Worm (Caenorhabditis elegans) whole organism, L4 larva: ENCODE data around the gene dhps-1.
A peak's percentile ranks its signal among the peaks of the same experiment; 100 is the strongest.

ENCODE experiments used
- D1046.2 ChIP-seq: fragments of 200-800 bp; sonication (Bioruptor generic); IDR thresholded peaks from 2 replicates; pipeline ENCODE4 v1.3.6; 2022; ENCODE audit warnings: missing genetic modification characterization, missing compliant biosample characterization
- R02D3.7 ChIP-seq: fragments of 150-350 bp; sonication (generic microtip); optimal IDR thresholded peaks from 3 replicates; lab custom pipeline; 2014; ENCODE audit warnings: missing biosample characterization, missing genetic modification characterization
- T26A8.4 ChIP-seq: fragments of 200-800 bp; sonication (Bioruptor generic); IDR thresholded peaks from 2 replicates; pipeline ENCODE4 v1.3.6; 2022; ENCODE audit warnings: missing genetic modification characterization, missing compliant biosample characterization
- Y48G9A.11 ChIP-seq: fragments of 200-800 bp; sonication (Bioruptor generic); IDR thresholded peaks from 2 replicates; pipeline ENCODE4 v1.3.6; 2022; ENCODE audit warnings: missing genetic modification reagents, missing genetic modification characterization, missing compliant biosample characterization
- Y5F2A.4 ChIP-seq: fragments of 200-800 bp; sonication (Bioruptor generic); optimal IDR thresholded peaks from 2 replicates; lab custom pipeline; 2018; ENCODE audit warnings: mild to moderate bottlenecking, missing genetic modification characterization, missing compliant biosample characterization
- ZK337.2 ChIP-seq: fragments of 200-800 bp; sonication (Bioruptor generic); IDR thresholded peaks from 2 replicates; pipeline ENCODE4 v1.3.6; 2022; ENCODE audit warnings: missing genetic modification reagents, missing genetic modification characterization, missing compliant biosample characterization
- ZK546.5 ChIP-seq, 2 experiments: sonication (generic microtip); optimal IDR thresholded peaks; 2 replicates each; lab custom pipeline; 2017; ENCODE audit warnings: missing biosample characterization in 2 of 2, missing genetic modification characterization in 2 of 2
- aha-1 ChIP-seq: fragments of 150-350 bp; peaks from one replicate; lab custom pipeline; 2014; ENCODE audit warnings: missing biosample characterization, missing genetic modification characterization
- ama-1 ChIP-seq: fragments of 150-350 bp; optimal IDR thresholded peaks from 2 replicates; lab custom pipeline; 2014; ENCODE audit warnings: inconsistent platforms, mixed read lengths
- arid-1 ChIP-seq: fragments of 200-800 bp; sonication (Bioruptor generic); conservative IDR thresholded peaks from 2 replicates; pipeline ENCODE4 v1.3.6; 2022; ENCODE audit warnings: missing genetic modification reagents, missing genetic modification characterization, missing compliant biosample characterization
- ceh-28 ChIP-seq: fragments of 150-350 bp; optimal IDR thresholded peaks from 2 replicates; lab custom pipeline; 2014; ENCODE audit warnings: missing biosample characterization, missing genetic modification reagents, missing genetic modification characterization
- ctbp-1 ChIP-seq: fragments of 200-800 bp; sonication (Bioruptor generic); IDR thresholded peaks from 2 replicates; pipeline ENCODE4 v1.3.6; 2022; ENCODE audit warnings: missing genetic modification reagents, missing genetic modification characterization, missing compliant biosample characterization
- daf-19 ChIP-seq: fragments of 200-800 bp; sonication (Bioruptor generic); conservative IDR thresholded peaks from 2 replicates; pipeline ENCODE4 v1.3.6; 2022; ENCODE audit warnings: missing genetic modification characterization, missing compliant biosample characterization
- dmd-6 ChIP-seq: fragments of 200-800 bp; sonication (Bioruptor generic); IDR thresholded peaks from 2 replicates; pipeline ENCODE4 v1.3.6; 2022; ENCODE audit warnings: missing genetic modification reagents, missing genetic modification characterization, missing compliant biosample characterization
- dmd-9 ChIP-seq: fragments of 200-800 bp; sonication (Bioruptor generic); IDR thresholded peaks from 2 replicates; pipeline ENCODE4 v1.3.6; 2022; ENCODE audit warnings: missing genetic modification reagents, missing genetic modification characterization, missing compliant biosample characterization
- fkh-10 ChIP-seq: fragments of 150-350 bp; optimal IDR thresholded peaks from 2 replicates; lab custom pipeline; 2014; ENCODE audit warnings: missing biosample characterization, missing genetic modification reagents, missing genetic modification characterization
- gei-8 ChIP-seq: fragments of 200-800 bp; sonication (Bioruptor generic); optimal IDR thresholded peaks from 2 replicates; lab custom pipeline; 2018; ENCODE audit warnings: mild to moderate bottlenecking, missing genetic modification characterization, missing compliant biosample characterization
- hlh-30 ChIP-seq: sonication (generic microtip); optimal IDR thresholded peaks from 2 replicates; lab custom pipeline; 2017; ENCODE audit warnings: antibody characterized with exemption, mild to moderate bottlenecking, missing genetic modification characterization, missing compliant biosample characterization; ENCODE audit not compliant: insufficient read depth
- hmg-1.1 ChIP-seq: fragments of 200-800 bp; sonication (Bioruptor generic); IDR thresholded peaks from 2 replicates; pipeline ENCODE4 v1.3.6; 2022; ENCODE audit warnings: missing genetic modification reagents, missing genetic modification characterization, missing compliant biosample characterization
- jun-1 ChIP-seq: fragments of 150-350 bp; optimal IDR thresholded peaks from 2 replicates; lab custom pipeline; 2014; ENCODE audit warnings: missing biosample characterization, missing genetic modification reagents, missing genetic modification characterization
- lim-7 ChIP-seq: fragments of 200-800 bp; sonication (Bioruptor generic); IDR thresholded peaks from 2 replicates; pipeline ENCODE4 v1.3.6; 2022; ENCODE audit warnings: missing genetic modification characterization, missing compliant biosample characterization
- lin-15B ChIP-seq: fragments of 150-350 bp; sonication (generic microtip); optimal IDR thresholded peaks from 3 replicates; lab custom pipeline; 2014; ENCODE audit warnings: missing biosample characterization, missing genetic modification characterization
- lir-3 ChIP-seq: sonication (generic microtip); optimal IDR thresholded peaks from 2 replicates; lab custom pipeline; 2016; ENCODE audit warnings: mild to moderate bottlenecking, missing genetic modification characterization, missing compliant biosample characterization
- madf-5 ChIP-seq, 2 experiments: fragments of 200-800 bp; sonication (Bioruptor generic); IDR thresholded peaks; 2 replicates each; pipeline ENCODE4 v1.3.6; 2022; ENCODE audit warnings: missing compliant biosample characterization in 2 of 2, missing genetic modification characterization in 2 of 2
- madf-9 ChIP-seq: fragments of 200-800 bp; sonication (Bioruptor generic); conservative IDR thresholded peaks from 2 replicates; pipeline ENCODE4 v1.3.6; 2022; ENCODE audit warnings: missing genetic modification reagents, missing genetic modification characterization, missing compliant biosample characterization
- mdl-1 ChIP-seq, 2 experiments: fragments of 150-350 bp in 1 of 2; sonication (generic microtip) in 1 of 2; optimal IDR thresholded peaks; 2 replicates each; lab custom pipeline; 2014 to 2017; ENCODE audit warnings: missing biosample characterization in 2 of 2, missing genetic modification characterization in 2 of 2
- mep-1 ChIP-seq: fragments of 150-350 bp; sonication (generic microtip); optimal IDR thresholded peaks from 3 replicates; lab custom pipeline; 2014; ENCODE audit warnings: missing biosample characterization, missing genetic modification characterization
- mes-2 ChIP-seq: sonication (generic microtip); optimal IDR thresholded peaks from 2 replicates; lab custom pipeline; 2016; ENCODE audit warnings: missing genotype, mild to moderate bottlenecking, missing genetic modification characterization, missing compliant biosample characterization; ENCODE audit not compliant: poor library complexity, severe bottlenecking
- mxl-3 ChIP-seq: fragments of 200-800 bp; sonication (Bioruptor generic); optimal IDR thresholded peaks from 2 replicates; lab custom pipeline; 2018; ENCODE audit warnings: mild to moderate bottlenecking, missing genetic modification characterization, missing compliant biosample characterization
- nhr-42 ChIP-seq: fragments of 200-800 bp; sonication (Bioruptor generic); IDR thresholded peaks from 2 replicates; pipeline ENCODE4 v1.3.6; 2022; ENCODE audit warnings: missing genetic modification characterization, missing compliant biosample characterization
- nhr-48 ChIP-seq: sonication (generic microtip); optimal IDR thresholded peaks from 2 replicates; lab custom pipeline; 2016; ENCODE audit warnings: mild to moderate bottlenecking, missing genetic modification characterization, missing compliant biosample characterization
- pqm-1 ChIP-seq: sonication (generic microtip); optimal IDR thresholded peaks from 2 replicates; lab custom pipeline; 2017; ENCODE audit warnings: missing biosample characterization, missing genetic modification characterization
- rbr-2 ChIP-seq: sonication (generic microtip); optimal IDR thresholded peaks from 2 replicates; lab custom pipeline; 2016; ENCODE audit warnings: missing genotype, missing genetic modification characterization, missing compliant biosample characterization
- saeg-2 ChIP-seq: fragments of 200-800 bp; sonication (Bioruptor generic); IDR thresholded peaks from 2 replicates; pipeline ENCODE4 v1.3.6; 2022; ENCODE audit warnings: missing genetic modification reagents, missing genetic modification characterization, missing compliant biosample characterization
- set-16 ChIP-seq: fragments of 200-800 bp; sonication (Bioruptor generic); IDR thresholded peaks from 2 replicates; pipeline ENCODE4 v1.3.6; 2022; ENCODE audit warnings: missing genetic modification reagents, missing genetic modification characterization, missing compliant biosample characterization
- skn-1 ChIP-seq: fragments of 150-350 bp; optimal IDR thresholded peaks from 2 replicates; lab custom pipeline; 2014; ENCODE audit warnings: missing biosample characterization, missing genetic modification characterization
- snpc-1.2 ChIP-seq: fragments of 200-800 bp; sonication (Bioruptor generic); IDR thresholded peaks from 2 replicates; pipeline ENCODE4 v1.3.6; 2022; ENCODE audit warnings: missing genetic modification reagents, missing genetic modification characterization, missing compliant biosample characterization
- tra-1 ChIP-seq: fragments of 200-800 bp; sonication (Bioruptor generic); IDR thresholded peaks from 2 replicates; pipeline ENCODE4 v1.3.6; 2022; ENCODE audit warnings: missing genetic modification reagents, missing genetic modification characterization, missing compliant biosample characterization
- zfp-3 ChIP-seq: fragments of 200-800 bp; sonication (Bioruptor generic); conservative IDR thresholded peaks from 2 replicates; pipeline ENCODE4 v1.3.6; 2022; ENCODE audit warnings: missing genetic modification reagents, missing genetic modification characterization, missing compliant biosample characterization
- ztf-11 ChIP-seq: fragments of 150-350 bp; optimal IDR thresholded peaks from 2 replicates; lab custom pipeline; 2014; ENCODE audit warnings: missing biosample characterization, missing genetic modification characterization

The dhps-1 gene

ce11 chrII:11977363-11977762 is 15.4 kb upstream of the dhps-1 start, which contains the start of gene Y17G7B.21 (continued):
- TF ChIP-seq lim-7 (0 out of 2 replicates have a peak, but pooled peaks have one; percentile 10), snpc-1.2 (GFP tag; lab: Robert Waterston, UW) (peak; percentile 42), tra-1 (GFP tag; lab: Robert Waterston, UW) (peak; percentile 40; the same call in 1 of the 2 replicates)
- TF ChIP-seq, all 104 proteins: peak for 22

ce11 chrII:11978478-11978877 is 14.3 kb upstream of the dhps-1 start:
- TF ChIP-seq set-16 (GFP tag; lab: Robert Waterston, UW) (peak; percentile 85), T26A8.4 (GFP tag; lab: Robert Waterston, UW) (0 out of 2 replicates have a peak, but pooled peaks have one; percentile 46), mep-1 (tag; lab: Kevin White, UChicago) (no peak), lir-3 (tag; lab: Kevin White, UChicago) (no peak), ZK337.2 (GFP tag; lab: Robert Waterston, UW) (0 out of 2 replicates have a peak, but pooled peaks have one; percentile 5), aha-1 (tag; lab: Kevin White, UChicago) (peak; percentile 32), madf-9 (GFP tag; lab: Robert Waterston, UW) (no peak)

ce11 chrII:11978920-11979319 is 13.9 kb upstream of the dhps-1 start:
- TF ChIP-seq Y5F2A.4 (GFP tag; lab: Kevin White, UChicago) = no peak
- no peak for TF ChIP-seq ama-1 (lab: Kevin White, UChicago)
- no peak for TF ChIP-seq fkh-10
- no peak for TF ChIP-seq lin-15B (tag; lab: Kevin White, UChicago)
- TF ChIP-seq pqm-1 (tag; lab: Kevin White, UChicago) = no peak
- 0 out of 2 replicates have a peak, but pooled peaks have one; percentile 20 for TF ChIP-seq nhr-42 (GFP tag; lab: Robert Waterston, UW)
- TF ChIP-seq rbr-2 (tag; lab: Kevin White, UChicago) = no peak
- peak; percentile 47; the same call in 1 of the 2 replicates for TF ChIP-seq daf-19 (GFP tag; lab: Robert Waterston, UW)
- TF ChIP-seq ceh-28 (tag; lab: Kevin White, UChicago) = peak; percentile 13

ce11 chrII:11979449-11980095 is 13.2 kb upstream of the dhps-1 start, which contains the start of the genes ash-2 and Y17G7B.20:
ash-2 (plus strand) TSS chrII:11979838.
Y17G7B.20 (minus strand) TSS chrII:11979844.
- 0 out of 2 replicates have a peak, but pooled peaks have one; percentile 16 for TF ChIP-seq snpc-1.2 (GFP tag; lab: Robert Waterston, UW)
- TF ChIP-seq jun-1 (tag; lab: Kevin White, UChicago) = peak; percentile 5
- no peak for TF ChIP-seq Y48G9A.11 (GFP tag; lab: Robert Waterston, UW)
- no peak for TF ChIP-seq saeg-2
- TF ChIP-seq arid-1 = 0 out of 2 replicates have a peak, but pooled peaks have one; percentile 14
- TF ChIP-seq mes-2 = peak; percentile 59
- peak; percentile 7; the same call in 1 of the 2 replicates for TF ChIP-seq dmd-6 (GFP tag; lab: Robert Waterston, UW)
- peak; percentile 96 for TF ChIP-seq aha-1 (tag; lab: Kevin White, UChicago)

ce11 chrII:11980110-11980509 is 12.7 kb upstream of the dhps-1 start:
- TF ChIP-seq nhr-48 (tag; lab: Kevin White, UChicago) (peak; percentile 63), skn-1 (tag; lab: Kevin White, UChicago) (no peak), hlh-30 (tag; lab: Kevin White, UChicago) (peak; percentile 72), hmg-1.1 (GFP tag; lab: Robert Waterston, UW) (peak; percentile 84), Y5F2A.4 (GFP tag; lab: Kevin White, UChicago) (no peak), saeg-2 (no peak; the same call in 1 of the 2 replicates), lin-15B (tag; lab: Kevin White, UChicago) (peak; percentile 38), ama-1 (lab: Kevin White, UChicago) (no peak), gei-8 (no peak), mep-1 (tag; lab: Kevin White, UChicago) (peak; percentile 95), ctbp-1 (peak; percentile 65), mdl-1 (tag; optimal IDR thresholded peaks at IDR 0.05; lab: Kevin White, UChicago) (peak in 1 of 2 experiments; percentile 43), Y48G9A.11 (GFP tag; lab: Robert Waterston, UW) (peak; percentile 88), dmd-9 (GFP tag; lab: Robert Waterston, UW) (peak; percentile 84), nhr-42 (GFP tag; lab: Robert Waterston, UW) (peak; percentile 92), ZK546.5 (tag; optimal IDR thresholded peaks at IDR 0.05; lab: Kevin White, UChicago) (peak; percentile 96 to 97), jun-1 (tag; lab: Kevin White, UChicago) (no peak), mxl-3 (GFP tag; lab: Kevin White, UChicago) (no peak), set-16 (GFP tag; lab: Robert Waterston, UW) (no peak), zfp-3 (GFP tag; lab: Robert Waterston, UW) (peak; percentile 89), ztf-11 (tag; lab: Kevin White, UChicago) (no peak), aha-1 (tag; lab: Kevin White, UChicago) (peak; percentile 98), R02D3.7 (tag; lab: Kevin White, UChicago) (no peak), D1046.2 (peak; percentile 75; the same call in 1 of the 2 replicates), madf-5 (GFP tag; IDR thresholded peaks at IDR 0.05; lab: Robert Waterston, UW) (peak in 1 of 2 experiments; percentile 64; a peak in 1 of 4 replicates), T26A8.4 (GFP tag; lab: Robert Waterston, UW) (no peak)
